Fruit fly (Drosophila melanogaster) whole organism, wandering third instar larva: ENCODE results near the gene CG10359.

Experiments
- Abd-B ChIP-seq: fragments of >200 bp; optimal IDR thresholded peaks from 2 replicates; lab custom pipeline; 2017; ENCODE audit warnings: missing biosample characterization, missing genetic modification characterization
- CG9705 ChIP-seq: fragments of 200-800 bp; sonication (Bioruptor generic); optimal IDR thresholded peaks from 2 replicates; lab custom pipeline; 2018; ENCODE audit warnings: missing biosample characterization, mild to moderate bottlenecking, missing genetic modification characterization
- CrebA ChIP-seq: fragments of 200-800 bp; sonication (Bioruptor generic); optimal IDR thresholded peaks from 2 replicates; lab custom pipeline; 2016; ENCODE audit warnings: missing biosample characterization, mild to moderate bottlenecking, missing genetic modification characterization, borderline replicate concordance
- Dfd ChIP-seq: fragments of >200 bp; optimal IDR thresholded peaks from 2 replicates; lab custom pipeline; 2017; ENCODE audit warnings: missing biosample characterization, missing genetic modification characterization
- Dif ChIP-seq: fragments of 200-275, 200-300 bp; sonication (Bioruptor generic); optimal IDR thresholded peaks from 2 replicates; lab custom pipeline; 2018; ENCODE audit warnings: missing biosample characterization, missing genetic modification characterization; ENCODE audit not compliant: partially characterized antibody
- GATAd ChIP-seq: sonication (Bioruptor generic); optimal IDR thresholded peaks from 2 replicates; lab custom pipeline; 2016; ENCODE audit warnings: missing biosample characterization, missing genetic modification characterization
- HLH106 ChIP-seq: fragments of 200-800 bp; optimal IDR thresholded peaks from 3 replicates; lab custom pipeline; 2019; ENCODE audit warnings: missing biosample characterization, mild to moderate bottlenecking, missing genetic modification characterization, moderate library complexity
- Hnf4 ChIP-seq: fragments of 200-800 bp; sonication (Bioruptor generic); optimal IDR thresholded peaks from 2 replicates; lab custom pipeline; 2016; ENCODE audit warnings: missing biosample characterization, mild to moderate bottlenecking, missing genetic modification characterization
- Hr78 ChIP-seq: fragments of >200 bp; optimal IDR thresholded peaks from 2 replicates; lab custom pipeline; 2017; ENCODE audit warnings: missing biosample characterization, missing genetic modification characterization
- OdsH ChIP-seq: fragments of 200-800 bp; sonication (Bioruptor generic); optimal IDR thresholded peaks from 2 replicates; lab custom pipeline; 2016; ENCODE audit warnings: missing biosample characterization, mild to moderate bottlenecking, missing genetic modification characterization
- Rel ChIP-seq, 2 experiments: fragments of 200-800 bp; sonication (Bioruptor generic) in 1 of 2; optimal IDR thresholded peaks; 2 replicates in 1 of 2; 3 replicates in 1 of 2; lab custom pipeline; 2016 to 2019; ENCODE audit warnings: mild to moderate bottlenecking in 2 of 2, missing biosample characterization in 2 of 2, missing genetic modification characterization in 2 of 2, moderate library complexity in 1 of 2
- Sp1 ChIP-seq: fragments of 200-800 bp; sonication (Bioruptor generic); optimal IDR thresholded peaks from 3 replicates; lab custom pipeline; 2019; ENCODE audit warnings: missing biosample characterization, mild to moderate bottlenecking, missing genetic modification characterization, moderate library complexity
- brk ChIP-seq: fragments of 200-800 bp; sonication (Bioruptor generic); optimal IDR thresholded peaks from 2 replicates; lab custom pipeline; 2016; ENCODE audit warnings: missing biosample characterization, mild to moderate bottlenecking, missing genetic modification characterization
- dl ChIP-seq, 2 experiments: fragments of 175-275, 200-275 bp in 1 of 2; fragments of 200-275 bp in 1 of 2; sonication (Bioruptor generic); optimal IDR thresholded peaks; lab custom pipeline; 2018; ENCODE audit warnings: mild to moderate bottlenecking in 2 of 2, missing biosample characterization in 2 of 2, missing genetic modification characterization in 2 of 2, moderate library complexity in 2 of 2; ENCODE audit not compliant: partially characterized antibody in 2 of 2, insufficient read depth in 1 of 2
- dmrt93B ChIP-seq: fragments of 200-800 bp; sonication (Bioruptor generic); optimal IDR thresholded peaks from 2 replicates; lab custom pipeline; 2018; ENCODE audit warnings: missing biosample characterization, mild to moderate bottlenecking, missing genetic modification characterization
- dsf ChIP-seq: sonication (Bioruptor generic); optimal IDR thresholded peaks from 2 replicates; lab custom pipeline; 2016; ENCODE audit warnings: missing biosample characterization, missing genetic modification characterization, borderline replicate concordance
- ey ChIP-seq: fragments of 200-800 bp; sonication (Bioruptor generic); optimal IDR thresholded peaks from 2 replicates; lab custom pipeline; 2016; ENCODE audit warnings: missing biosample characterization, missing genetic modification characterization
- foxo ChIP-seq, 2 experiments: fragments of 200-800 bp; sonication (Bioruptor generic); optimal IDR thresholded peaks; 2 replicates in 1 of 2; 3 replicates in 1 of 2; lab custom pipeline; 2016 to 2017; ENCODE audit warnings: missing biosample characterization in 2 of 2, missing genetic modification characterization in 2 of 2
- fru ChIP-seq: fragments of 200-800 bp; sonication (Bioruptor generic); optimal IDR thresholded peaks from 3 replicates; lab custom pipeline; 2016; ENCODE audit warnings: missing biosample characterization, mild to moderate bottlenecking, missing genetic modification characterization
- h ChIP-seq: fragments of 200-800 bp; sonication (Bioruptor generic); optimal IDR thresholded peaks from 3 replicates; lab custom pipeline; 2016; ENCODE audit warnings: missing biosample characterization, mild to moderate bottlenecking, missing genetic modification characterization
- jim ChIP-seq: fragments of 175-275, 200-325 bp; sonication (Bioruptor generic); optimal IDR thresholded peaks from 2 replicates; lab custom pipeline; 2016; ENCODE audit warnings: missing biosample characterization, mild to moderate bottlenecking, missing genetic modification characterization
- lola ChIP-seq: fragments of >200 bp; optimal IDR thresholded peaks from 2 replicates; lab custom pipeline; 2017; ENCODE audit warnings: missing biosample characterization, missing genetic modification characterization
- psq ChIP-seq: fragments of 200-800 bp; sonication (Bioruptor generic); optimal IDR thresholded peaks from 3 replicates; lab custom pipeline; 2017; ENCODE audit warnings: missing biosample characterization, mild to moderate bottlenecking, missing genetic modification characterization, moderate library complexity
- sage ChIP-seq: fragments of 200-800 bp; sonication (Bioruptor generic); optimal IDR thresholded peaks from 2 replicates; lab custom pipeline; 2016; ENCODE audit warnings: missing biosample characterization, mild to moderate bottlenecking, missing genetic modification characterization
- sv ChIP-seq: fragments of 200-800 bp; sonication (Bioruptor generic); optimal IDR thresholded peaks from 3 replicates; lab custom pipeline; 2016; ENCODE audit warnings: missing biosample characterization, missing genetic modification characterization
- tai ChIP-seq: sonication (Bioruptor generic); optimal IDR thresholded peaks from 2 replicates; lab custom pipeline; 2016; ENCODE audit warnings: missing biosample characterization, missing genetic modification characterization
- woc ChIP-seq: sonication (Bioruptor generic); optimal IDR thresholded peaks from 2 replicates; lab custom pipeline; 2016; ENCODE audit warnings: missing biosample characterization, mild to moderate bottlenecking, missing genetic modification characterization

CG10359 gene

dm6 chr3L:3649527-3649926 is 37.5 kb downstream of the CG10359 start (continued):
- no peak for TF ChIP-seq CrebA (GFP tag; lab: Kevin White, UChicago)
- no peak for TF ChIP-seq lola
- TF ChIP-seq Sp1 (GFP tag; lab: Kevin White, UChicago), result no peak
- peak; percentile 24 for TF ChIP-seq h
- no peak for TF ChIP-seq HLH106
- no peak for TF ChIP-seq brk (GFP tag; lab: Kevin White, UChicago)
- no peak for TF ChIP-seq Dfd (GFP tag; lab: Kevin White, UChicago)
- TF ChIP-seq sv (GFP tag; lab: Kevin White, UChicago), result no peak
- TF ChIP-seq Dif, result no peak
- TF ChIP-seq woc, result no peak
- TF ChIP-seq psq (GFP tag; lab: Kevin White, UChicago), result no peak
- TF ChIP-seq ey (GFP tag; lab: Kevin White, UChicago), result peak; percentile 1
- no peak for TF ChIP-seq sage (GFP tag; lab: Kevin White, UChicago)

- TF ChIP-seq Hr78 (GFP tag; lab: Kevin White, UChicago) (no peak), woc (no peak), Abd-B (no peak)
Observed at dm6 chr3L:3654671-3655070, 42.7 kb downstream of the CG10359 start, which contains the start of gene CG10862. TSS of gene CG10862 (minus strand) at chr3L:3654771.

- TF ChIP-seq fru (GFP tag; lab: Kevin White, UChicago), result no peak
- TF ChIP-seq dmrt93B, result no peak
- TF ChIP-seq ey (GFP tag; lab: Kevin White, UChicago), result no peak
- no peak for TF ChIP-seq foxo (GFP tag; optimal IDR thresholded peaks at IDR 0.05; lab: Kevin White, UChicago)
- no peak for TF ChIP-seq Rel (GFP tag; optimal IDR thresholded peaks at IDR 0.05; lab: Kevin White, UChicago)
- TF ChIP-seq Rel (tag; optimal IDR thresholded peaks at IDR 0.05; lab: Kevin White, UChicago), result no peak
Observed at dm6 chr3L:3656867-3657266, 44.9 kb downstream of the CG10359 start.

dm6 chr3L:3657897-3658296 is 45.9 kb downstream of the CG10359 start:
- TF ChIP-seq tai (GFP tag; lab: Kevin White, UChicago), result no peak
- no peak for TF ChIP-seq dsf
- peak; percentile 38 for TF ChIP-seq woc
- TF ChIP-seq OdsH (GFP tag; lab: Kevin White, UChicago), result peak; percentile 2
- TF ChIP-seq, all 38 proteins: peak for 2

- TF ChIP-seq dl (GFP tag; optimal IDR thresholded peaks at IDR 0.05; lab: Kevin White, UChicago; ENCODE audit: insufficient read depth in 1 of 2, partially characterized antibody in 2 of 2) (no peak), h (no peak), sage (GFP tag; lab: Kevin White, UChicago) (no peak), Hnf4 (GFP tag; lab: Kevin White, UChicago) (no peak), HLH106 (no peak), jim (GFP tag; lab: Kevin White, UChicago) (no peak), CG9705 (GFP tag; lab: Kevin White, UChicago) (no peak), Hr78 (GFP tag; lab: Kevin White, UChicago) (no peak), fru (GFP tag; lab: Kevin White, UChicago) (no peak), GATAd (GFP tag; lab: Kevin White, UChicago) (no peak)
Observed at dm6 chr3L:3658768-3659167, 46.8 kb downstream of the CG10359 start, which contains the start of gene CG43098. TSS of gene CG43098 (plus strand) at chr3L:3659068.
